Fruit fly (Drosophila melanogaster): ENCODE measurements around the gene CG8891.

Gene CG8891

dm6 chr2L:5000919-5001581 is 21.9 kb upstream of the CG8891 start (continued):
- TF ChIP-seq Hr4 (GFP tag; optimal IDR thresholded peaks at IDR 0.05), result peak; percentile 2
- peak; percentile 62 for TF ChIP-seq CG11294 (GFP tag; IDR thresholded peaks at IDR 0.05)
- no peak for TF ChIP-seq vri (GFP tag; optimal IDR thresholded peaks at IDR 0.05)
- no peak for TF ChIP-seq Ets96B (tag; optimal IDR thresholded peaks at IDR 0.05)
- peak; percentile 57 for TF ChIP-seq dsx (GFP tag; optimal IDR thresholded peaks at IDR 0.05; ENCODE audit: poor library complexity, severe bottlenecking)
- no peak for TF ChIP-seq CG10669 (GFP tag; optimal IDR thresholded peaks at IDR 0.05)
- no peak for TF ChIP-seq CG31627 (GFP tag; optimal IDR thresholded peaks at IDR 0.05)
- TF ChIP-seq CG8319 (GFP tag; optimal IDR thresholded peaks at IDR 0.05), result no peak
- no peak for TF ChIP-seq Eip75B (GFP tag; optimal IDR thresholded peaks at IDR 0.05)
- peak; percentile 73 for TF ChIP-seq eg (GFP tag; IDR thresholded peaks at IDR 0.05)
- TF ChIP-seq CG8119 (GFP tag; IDR thresholded peaks at IDR 0.05), result no peak
- TF ChIP-seq Hr39 (GFP tag; optimal IDR thresholded peaks at IDR 0.05), result no peak
- TF ChIP-seq fkh (GFP tag; optimal IDR thresholded peaks at IDR 0.05), result no peak
- TF ChIP-seq CG8632 (GFP tag; optimal IDR thresholded peaks at IDR 0.05), result no peak
- TF ChIP-seq Hr38 (GFP tag; optimal IDR thresholded peaks at IDR 0.05), result no peak
- no peak for TF ChIP-seq lz (GFP tag; optimal IDR thresholded peaks at IDR 0.05)
- no peak for TF ChIP-seq net (GFP tag; optimal IDR thresholded peaks at IDR 0.05)
- no peak for TF ChIP-seq Ets21C (GFP tag; optimal IDR thresholded peaks at IDR 0.05)
- no peak for TF ChIP-seq CG11762 (GFP tag; optimal IDR thresholded peaks at IDR 0.05; ENCODE audit: insufficient read depth)
- TF ChIP-seq Met (GFP tag; optimal IDR thresholded peaks at IDR 0.05), result no peak
- TF ChIP-seq fd59A (GFP tag; optimal IDR thresholded peaks at IDR 0.05), result no peak
- TF ChIP-seq CG3032 (tag; optimal IDR thresholded peaks at IDR 0.05), result no peak
- TF ChIP-seq CG11902 (GFP tag; optimal IDR thresholded peaks at IDR 0.05), result no peak
- TF ChIP-seq Eip78C (GFP tag), result no peak
- TF ChIP-seq CG32006 (GFP tag; optimal IDR thresholded peaks at IDR 0.05), result no peak
- no peak for TF ChIP-seq CG4318 (GFP tag; optimal IDR thresholded peaks at IDR 0.05)
- TF ChIP-seq ss (GFP tag; optimal IDR thresholded peaks at IDR 0.05), result no peak
- TF ChIP-seq cyc (GFP tag; optimal IDR thresholded peaks at IDR 0.05), result no peak
- TF ChIP-seq Gug (GFP tag; IDR thresholded peaks at IDR 0.05), result peak; percentile 49; the same call in 1 of the 2 replicates
- no peak for TF ChIP-seq pdm3 (GFP tag; optimal IDR thresholded peaks at IDR 0.05)

dm6 chr2L:5000287-5000871 is 21.2 kb upstream of the CG8891 start:
- TF ChIP-seq Eip93F (GFP tag; optimal IDR thresholded peaks at IDR 0.05) (peak; percentile 63), Ets96B (tag; optimal IDR thresholded peaks at IDR 0.05) (peak; percentile 87), CG9139 (GFP tag; optimal IDR thresholded peaks at IDR 0.05) (peak; percentile 77), CG10669 (GFP tag; optimal IDR thresholded peaks at IDR 0.05) (peak; percentile 83), CG7368 (GFP tag; optimal IDR thresholded peaks at IDR 0.05) (peak; percentile 73), Hr4 (GFP tag; optimal IDR thresholded peaks at IDR 0.05) (peak; percentile 73), Met (GFP tag; optimal IDR thresholded peaks at IDR 0.05) (peak; percentile 85), topi (GFP tag; optimal IDR thresholded peaks at IDR 0.05) (peak; percentile 88), ss (GFP tag; optimal IDR thresholded peaks at IDR 0.05) (peak; percentile 89 to 95), achi (GFP tag; optimal IDR thresholded peaks at IDR 0.05) (peak; percentile 73), CG6792 (GFP tag; optimal IDR thresholded peaks at IDR 0.05) (peak; percentile 87), CG32006 (GFP tag; optimal IDR thresholded peaks at IDR 0.05) (peak; percentile 70), CG31627 (GFP tag; optimal IDR thresholded peaks at IDR 0.05) (peak; percentile 87), acj6 (GFP tag; optimal IDR thresholded peaks at IDR 0.05) (peak; percentile 84), Sox15 (GFP tag; optimal IDR thresholded peaks at IDR 0.05) (peak; percentile 64), Gug (GFP tag; IDR thresholded peaks at IDR 0.05) (peak; percentile 75), CG4318 (GFP tag; optimal IDR thresholded peaks at IDR 0.05) (peak; percentile 45), fd59A (GFP tag; optimal IDR thresholded peaks at IDR 0.05) (peak; percentile 88), eg (GFP tag; IDR thresholded peaks at IDR 0.05) (peak; percentile 69), CG3919 (GFP tag; optimal IDR thresholded peaks at IDR 0.05) (peak; percentile 84), dsx (GFP tag; optimal IDR thresholded peaks at IDR 0.05; ENCODE audit: poor library complexity, severe bottlenecking) (peak; percentile 83), CG10631 (GFP tag; optimal IDR thresholded peaks at IDR 0.05) (peak; percentile 78), vri (GFP tag; optimal IDR thresholded peaks at IDR 0.05) (peak; percentile 88), net (GFP tag; optimal IDR thresholded peaks at IDR 0.05) (peak; percentile 74), salr (GFP tag; optimal IDR thresholded peaks at IDR 0.05) (peak; percentile 70 to 82), CG11762 (GFP tag; optimal IDR thresholded peaks at IDR 0.05; ENCODE audit: insufficient read depth) (peak; percentile 72), CG15336 (GFP tag; IDR thresholded peaks at IDR 0.05) (peak; percentile 87), lz (GFP tag; optimal IDR thresholded peaks at IDR 0.05) (peak; percentile 92), OdsH (GFP tag; optimal IDR thresholded peaks at IDR 0.05) (peak; percentile 81), fd85E (GFP tag; optimal IDR thresholded peaks at IDR 0.05) (peak; percentile 60), Lpt (GFP tag; optimal IDR thresholded peaks at IDR 0.05) (peak; percentile 46), CG8119 (GFP tag; IDR thresholded peaks at IDR 0.05) (peak; percentile 82), cyc (GFP tag; optimal IDR thresholded peaks at IDR 0.05) (peak; percentile 75), CG8319 (GFP tag; optimal IDR thresholded peaks at IDR 0.05) (peak; percentile 53), Sox14 (GFP tag; optimal IDR thresholded peaks at IDR 0.05) (peak; percentile 85)
